Fruit fly (Drosophila melanogaster) whole organism, embryonic: ENCODE results near the gene Cyp9f2.

Source experiments
- Aef1 ChIP-seq: fragments of 200-800 bp; sonication (Bioruptor generic); IDR thresholded peaks from 3 replicates; pipeline ENCODE4 v1.3.6; 2022; ENCODE audit warnings: missing biosample characterization, missing genetic modification characterization
- Atf3 ChIP-seq: fragments of 200-800 bp; sonication (Bioruptor generic); optimal IDR thresholded peaks from 3 replicates; lab custom pipeline; 2016; ENCODE audit warnings: missing biosample characterization, missing genetic modification characterization
- Atf6 ChIP-seq: fragments of 200-800 bp; sonication (Bioruptor generic); IDR thresholded peaks from 2 replicates; pipeline ENCODE4 v1.3.6; 2022; ENCODE audit warnings: missing biosample characterization, missing genetic modification characterization
- B-H1 ChIP-seq: fragments of 200-800 bp; sonication (Bioruptor generic); IDR thresholded peaks from 3 replicates; pipeline ENCODE4 v1.3.6; 2022; ENCODE audit warnings: missing biosample characterization, missing genetic modification characterization
- CG10565 ChIP-seq: fragments of 200-800 bp; sonication (Bioruptor generic); optimal IDR thresholded peaks from 3 replicates; lab custom pipeline; 2016; ENCODE audit warnings: missing biosample characterization, mild to moderate bottlenecking, missing genetic modification characterization
- CG11456 ChIP-seq: fragments of 200-800 bp; sonication (Bioruptor generic); IDR thresholded peaks from 3 replicates; pipeline ENCODE4 v1.3.6; 2022; ENCODE audit warnings: missing biosample characterization, missing genetic modification characterization
- CG11723 ChIP-seq: fragments of 200-800 bp; sonication (Bioruptor generic); optimal IDR thresholded peaks from 2 replicates; lab custom pipeline; 2017; ENCODE audit warnings: missing biosample characterization, mild to moderate bottlenecking, missing genetic modification characterization
- CG12299 ChIP-seq: fragments of 200-800 bp; sonication (Bioruptor generic); optimal IDR thresholded peaks from 2 replicates; lab custom pipeline; 2018; ENCODE audit warnings: missing biosample characterization, mild to moderate bottlenecking, missing genetic modification characterization
- CG1233 ChIP-seq: fragments of 200-800 bp; sonication (Bioruptor generic); optimal IDR thresholded peaks from 4 replicates; lab custom pipeline; 2018; ENCODE audit warnings: missing biosample characterization, mild to moderate bottlenecking, missing genetic modification characterization
- CG13123 ChIP-seq: fragments of 200-800 bp; sonication (Bioruptor generic); optimal IDR thresholded peaks from 2 replicates; lab custom pipeline; 2016; ENCODE audit warnings: missing biosample characterization, missing genetic modification characterization
- CG15269 ChIP-seq: fragments of 200-800 bp; sonication (Bioruptor generic); optimal IDR thresholded peaks from 2 replicates; lab custom pipeline; 2018; ENCODE audit warnings: missing biosample characterization, mild to moderate bottlenecking, missing genetic modification characterization, moderate library complexity
- CG15696 ChIP-seq: fragments of 200-800 bp; sonication (Bioruptor generic); optimal IDR thresholded peaks from 2 replicates; lab custom pipeline; 2019; ENCODE audit warnings: missing biosample characterization, mild to moderate bottlenecking, missing genetic modification characterization, moderate library complexity
- CG16813 ChIP-seq: fragments of 200-800 bp; sonication (Bioruptor generic); IDR thresholded peaks from 3 replicates; pipeline ENCODE4 v1.3.6; 2022; ENCODE audit warnings: missing biosample characterization, missing genetic modification characterization; ENCODE audit not compliant: partially characterized antibody
- CG17385 ChIP-seq: fragments of 200-800 bp; sonication (Bioruptor generic); optimal IDR thresholded peaks from 3 replicates; lab custom pipeline; 2018; ENCODE audit warnings: missing biosample characterization, mild to moderate bottlenecking, missing genetic modification characterization
- CG17829 ChIP-seq: fragments of 200-800 bp; optimal IDR thresholded peaks from 2 replicates; lab custom pipeline; 2019; ENCODE audit warnings: missing biosample characterization, mild to moderate bottlenecking, missing genetic modification characterization, moderate library complexity
- CG2116 ChIP-seq: fragments of 200-800 bp; sonication (Bioruptor generic); optimal IDR thresholded peaks from 3 replicates; lab custom pipeline; 2018; ENCODE audit warnings: missing biosample characterization, mild to moderate bottlenecking, missing genetic modification characterization
- CG33213 ChIP-seq: fragments of 200-800 bp; sonication (Bioruptor generic); optimal IDR thresholded peaks from 3 replicates; lab custom pipeline; 2016; ENCODE audit warnings: missing biosample characterization, missing genetic modification characterization
- CG4404 ChIP-seq: fragments of 200-800 bp; sonication (Bioruptor generic); IDR thresholded peaks from 2 replicates; pipeline ENCODE4 v1.3.6; 2022; ENCODE audit warnings: missing biosample characterization, missing genetic modification characterization
- CG6689 ChIP-seq: fragments of 200-800 bp; sonication (Bioruptor generic); IDR thresholded peaks from 2 replicates; pipeline ENCODE4 v1.3.6; 2022; ENCODE audit warnings: missing biosample characterization, missing genetic modification characterization
- CG7556 ChIP-seq: fragments of 200-800 bp; sonication (Bioruptor generic); optimal IDR thresholded peaks from 2 replicates; lab custom pipeline; 2017; ENCODE audit warnings: missing biosample characterization, mild to moderate bottlenecking, missing genetic modification characterization
- CG7987 ChIP-seq: fragments of 200-800 bp; sonication (Bioruptor generic); optimal IDR thresholded peaks from 2 replicates; lab custom pipeline; 2018; ENCODE audit warnings: missing biosample characterization, mild to moderate bottlenecking, missing genetic modification characterization, moderate library complexity
- Camta ChIP-seq: fragments of 200-800 bp; sonication (Bioruptor generic); optimal IDR thresholded peaks from 2 replicates; lab custom pipeline; 2016; ENCODE audit warnings: missing biosample characterization, missing genetic modification characterization
- CoRest ChIP-seq: fragments of 200-800 bp; sonication (Bioruptor generic); optimal IDR thresholded peaks from 3 replicates; lab custom pipeline; 2018; ENCODE audit warnings: missing biosample characterization, mild to moderate bottlenecking, missing genetic modification characterization, moderate library complexity
- Doc3 ChIP-seq: fragments of 200-800 bp; sonication (Bioruptor generic); IDR thresholded peaks from 3 replicates; pipeline ENCODE4 v1.3.6; 2022; ENCODE audit warnings: missing biosample characterization, missing genetic modification characterization; ENCODE audit not compliant: partially characterized antibody
- E2f1 ChIP-seq: fragments of 200-800 bp; sonication (Bioruptor generic); IDR thresholded peaks from 2 replicates; pipeline ENCODE4 v1.3.6; 2022; ENCODE audit warnings: missing biosample characterization, missing genetic modification characterization
- HLH4C ChIP-seq: fragments of 200-800 bp; sonication (Bioruptor generic); IDR thresholded peaks from 3 replicates; pipeline ENCODE4 v1.3.6; 2022; ENCODE audit warnings: missing biosample characterization, missing genetic modification characterization; ENCODE audit not compliant: partially characterized antibody
- Poxn ChIP-seq: fragments of 200-800 bp; sonication (Bioruptor generic); IDR thresholded peaks from 2 replicates; pipeline ENCODE4 v1.3.6; 2022; ENCODE audit warnings: missing biosample characterization, missing genetic modification characterization
- Ravus ChIP-seq: fragments of 200-800 bp; sonication (Bioruptor generic); IDR thresholded peaks from 2 replicates; pipeline ENCODE4 v1.3.6; 2022; ENCODE audit warnings: missing biosample characterization, missing genetic modification characterization
- Rfx ChIP-seq: fragments of 200-800 bp; sonication (Bioruptor generic); IDR thresholded peaks from 2 replicates; pipeline ENCODE4 v1.3.6; 2022; ENCODE audit warnings: missing biosample characterization, missing genetic modification characterization
- Sin3A ChIP-seq: fragments of >200 bp; optimal IDR thresholded peaks from 2 replicates; lab custom pipeline; 2018
- Six4 ChIP-seq: fragments of 200-800 bp; sonication (Bioruptor generic); optimal IDR thresholded peaks from 2 replicates; lab custom pipeline; 2016; ENCODE audit warnings: missing biosample characterization, missing genetic modification characterization
- ab ChIP-seq: fragments of 200-800 bp; sonication (Bioruptor generic); optimal IDR thresholded peaks from 2 replicates; lab custom pipeline; 2016; ENCODE audit warnings: missing biosample characterization, missing genetic modification characterization
- ato ChIP-seq: fragments of 200-800 bp; sonication (Bioruptor generic); IDR thresholded peaks from 2 replicates; pipeline ENCODE4 v1.3.6; 2022; ENCODE audit warnings: missing biosample characterization, missing genetic modification characterization; ENCODE audit not compliant: partially characterized antibody
- bbx ChIP-seq: fragments of 200-800 bp; sonication (Bioruptor generic); IDR thresholded peaks from 2 replicates; pipeline ENCODE4 v1.3.6; 2022; ENCODE audit warnings: missing biosample characterization, missing genetic modification characterization; ENCODE audit not compliant: partially characterized antibody
- chm ChIP-seq: fragments of 200-800 bp; sonication (Bioruptor generic); IDR thresholded peaks from 2 replicates; pipeline ENCODE4 v1.3.6; 2022; ENCODE audit warnings: missing biosample characterization, missing genetic modification characterization
- croc ChIP-seq: fragments of 200-800 bp; sonication (Bioruptor generic); conservative IDR thresholded peaks from 3 replicates; pipeline ENCODE4 v1.3.6; 2022; ENCODE audit warnings: missing biosample characterization, missing genetic modification characterization
- dati ChIP-seq: fragments of 200-800 bp; sonication (Bioruptor generic); IDR thresholded peaks from 2 replicates; pipeline ENCODE4 v1.3.6; 2022; ENCODE audit warnings: missing biosample characterization, missing genetic modification characterization
- eve ChIP-seq, 2 experiments: fragments of >200 bp; optimal IDR thresholded peaks; 2 replicates each; lab custom pipeline; 2017; ENCODE audit warnings: missing biosample characterization in 2 of 2, missing genetic modification characterization in 2 of 2
- exex ChIP-seq: fragments of 200-800 bp; sonication (Bioruptor generic); optimal IDR thresholded peaks from 4 replicates; lab custom pipeline; 2018; ENCODE audit warnings: missing biosample characterization, mild to moderate bottlenecking, missing genetic modification characterization, moderate library complexity
- gcm ChIP-seq: fragments of 200-800 bp; sonication (Bioruptor generic); optimal IDR thresholded peaks from 2 replicates; lab custom pipeline; 2019; ENCODE audit warnings: missing biosample characterization, mild to moderate bottlenecking, missing genetic modification characterization, moderate library complexity
- jumu ChIP-seq: fragments of 200-800 bp; sonication (Bioruptor generic); optimal IDR thresholded peaks from 3 replicates; lab custom pipeline; 2016; ENCODE audit warnings: missing biosample characterization, missing genetic modification characterization
- lilli ChIP-seq: fragments of 200-800 bp; sonication (Bioruptor generic); optimal IDR thresholded peaks from 3 replicates; lab custom pipeline; 2016; ENCODE audit warnings: missing biosample characterization, missing genetic modification characterization
- maf-S ChIP-seq: fragments of 200-800 bp; sonication (Bioruptor generic); optimal IDR thresholded peaks from 2 replicates; lab custom pipeline; 2016; ENCODE audit warnings: missing biosample characterization, missing genetic modification characterization
- nom ChIP-seq: fragments of 200-800 bp; sonication (Bioruptor generic); optimal IDR thresholded peaks from 2 replicates; lab custom pipeline; 2017; ENCODE audit warnings: missing biosample characterization, missing genetic modification characterization, mild to moderate bottlenecking, moderate library complexity, missing genetic modification reagents
- prd ChIP-seq, 3 experiments: fragments of >200 bp in 2 of 3; fragments of 200-800 bp in 1 of 3; sonication (Bioruptor generic) in 1 of 3; optimal IDR thresholded peaks in 2 of 3; IDR thresholded peaks in 1 of 3; 2 replicates in 2 of 3; 3 replicates in 1 of 3; pipeline versions ENCODE4 v1.3.6 to Lab custom; 2017 to 2022; ENCODE audit warnings: missing biosample characterization in 1 of 3, missing genetic modification characterization in 1 of 3
- pum ChIP-seq: fragments of 200-800 bp; sonication (Bioruptor generic); optimal IDR thresholded peaks from 2 replicates; lab custom pipeline; 2016; ENCODE audit warnings: missing biosample characterization, missing genetic modification characterization
- repo ChIP-seq: fragments of 200-800 bp; sonication (Bioruptor generic); optimal IDR thresholded peaks from 2 replicates; lab custom pipeline; 2016; ENCODE audit warnings: missing biosample characterization, missing genetic modification characterization
- ro ChIP-seq: fragments of 200-800 bp; sonication (Bioruptor generic); IDR thresholded peaks from 2 replicates; pipeline ENCODE4 v1.3.6; 2022; ENCODE audit warnings: missing biosample characterization, missing genetic modification characterization
- tap ChIP-seq: fragments of 200-800 bp; optimal IDR thresholded peaks from 3 replicates; lab custom pipeline; 2019; ENCODE audit warnings: missing biosample characterization, mild to moderate bottlenecking, missing genetic modification characterization, moderate library complexity
- zf30C ChIP-seq: fragments of 200-800 bp; sonication (Bioruptor generic); optimal IDR thresholded peaks from 3 replicates; lab custom pipeline; 2018; ENCODE audit warnings: missing biosample characterization, mild to moderate bottlenecking, missing genetic modification characterization

The Cyp9f2 gene

DNA sequence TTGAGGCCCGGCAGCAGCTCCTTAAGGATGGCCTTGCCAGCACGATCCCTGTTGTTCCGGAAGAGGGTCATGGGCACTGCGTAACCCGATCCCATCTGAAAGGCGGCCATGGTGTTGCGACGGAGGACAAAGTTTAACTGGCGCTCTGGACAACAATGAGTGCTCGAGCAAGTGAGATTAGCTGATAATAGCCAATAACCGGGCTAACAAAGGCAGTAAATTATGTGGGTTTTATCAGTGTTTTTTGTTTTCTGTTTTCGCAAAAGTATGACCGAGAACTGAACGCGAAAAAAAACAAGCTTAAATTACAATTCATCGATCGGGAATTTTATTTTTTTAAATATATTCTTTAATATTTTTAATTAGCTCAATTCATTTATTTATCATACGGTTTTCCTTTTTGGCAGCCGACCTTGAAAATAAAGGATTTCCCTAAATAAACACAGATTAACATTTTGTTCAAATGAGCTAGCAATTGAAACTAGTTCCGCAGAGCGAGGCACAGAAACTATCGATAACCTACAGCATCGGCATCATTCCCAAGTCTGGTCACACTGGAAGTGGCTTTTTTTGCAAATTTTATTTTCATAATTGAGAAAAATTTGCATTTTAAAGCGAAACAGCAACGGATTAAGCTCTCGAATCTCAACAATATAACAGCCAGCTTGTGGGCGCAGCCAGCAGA, 7.6 kb upstream of the Cyp9f2 start, which contains the start of the genes Dip-C and pps (continued):
- no peak for TF ChIP-seq jumu (GFP tag; lab: Kevin White, UChicago)
- no peak for TF ChIP-seq CG33213
- no peak for TF ChIP-seq CG6689 (GFP tag; lab: Robert Waterston, UW)
- TF ChIP-seq Poxn, result no peak
- TF ChIP-seq repo, result no peak
- peak; percentile 68; the same call in 2 of the 3 replicates for TF ChIP-seq HLH4C (GFP tag; lab: Robert Waterston, UW)
- TF ChIP-seq Ravus, result no peak
- no peak for TF ChIP-seq maf-S (GFP tag; lab: Kevin White, UChicago)
- no peak for TF ChIP-seq E2f1
- TF ChIP-seq zf30C (GFP tag; lab: Kevin White, UChicago), result no peak
- no peak for TF ChIP-seq CG11456 (GFP tag; lab: Robert Waterston, UW)
- TF ChIP-seq Sin3A (lab: Kevin White, UChicago), result peak; percentile 61
- TF ChIP-seq Rfx (GFP tag; lab: Robert Waterston, UW), result 0 out of 2 replicates have a peak, but pooled peaks have one; percentile 12
- no peak for TF ChIP-seq CG7556
- TF ChIP-seq bbx (GFP tag; lab: Robert Waterston, UW), result peak; percentile 80
- TF ChIP-seq Aef1 (GFP tag; lab: Robert Waterston, UW), result no peak
- no peak for TF ChIP-seq Camta (GFP tag; lab: Kevin White, UChicago)
- TF ChIP-seq Six4 (GFP tag; lab: Kevin White, UChicago), result no peak
- TF ChIP-seq chm (GFP tag; lab: Robert Waterston, UW), result no peak
- no peak for TF ChIP-seq tap (tag; lab: Kevin White, UChicago)
- TF ChIP-seq CG17385 (GFP tag; lab: Kevin White, UChicago), result no peak
- TF ChIP-seq nom (GFP tag; lab: Kevin White, UChicago), result peak; percentile 43
- TF ChIP-seq eve (GFP tag; optimal IDR thresholded peaks at IDR 0.05; lab: Kevin White, UChicago), result no peak
- no peak for TF ChIP-seq dati (GFP tag; lab: Robert Waterston, UW)
- TF ChIP-seq ab (GFP tag; lab: Kevin White, UChicago), result no peak
- TF ChIP-seq B-H1 (GFP tag; lab: Robert Waterston, UW), result no peak
- no peak for TF ChIP-seq CG12299 (tag; lab: Kevin White, UChicago)
- TF ChIP-seq lilli (GFP tag; lab: Kevin White, UChicago), result no peak
- no peak for TF ChIP-seq CG4404
- TF ChIP-seq exex (tag; lab: Kevin White, UChicago), result peak; percentile 59
- TF ChIP-seq CG13123 (GFP tag; lab: Kevin White, UChicago), result no peak
- TF ChIP-seq prd (optimal IDR thresholded peaks at IDR 0.05; lab: Kevin White, UChicago), result no peak
- no peak for TF ChIP-seq prd (GFP tag; IDR thresholded peaks at IDR 0.05; lab: Robert Waterston, UW)
- TF ChIP-seq CG17829 (tag; lab: Kevin White, UChicago), result peak; percentile 56
- TF ChIP-seq CG7987, result no peak
- TF ChIP-seq CG15696, result no peak
- no peak for TF ChIP-seq Atf3 (GFP tag; lab: Kevin White, UChicago)
- TF ChIP-seq Doc3 (GFP tag; lab: Robert Waterston, UW), result peak; percentile 65; the same call in 2 of the 3 replicates
- peak; percentile 70 for TF ChIP-seq CG16813 (GFP tag; lab: Robert Waterston, UW)
- peak; percentile 46 for TF ChIP-seq CoRest (tag; lab: Kevin White, UChicago)
- TF ChIP-seq CG11723, result no peak
- no peak for TF ChIP-seq CG1233
- TF ChIP-seq pum (GFP tag; lab: Kevin White, UChicago), result no peak
- TF ChIP-seq CG2116 (GFP tag; lab: Kevin White, UChicago), result peak; percentile 35
- peak; percentile 60 for TF ChIP-seq gcm
- TF ChIP-seq Atf6, result no peak
- TF ChIP-seq croc (GFP tag; lab: Robert Waterston, UW), result no peak
- TF ChIP-seq CG15269 (tag; lab: Kevin White, UChicago), result no peak
- no peak for TF ChIP-seq ro
- TF ChIP-seq ato (GFP tag; lab: Robert Waterston, UW), result peak; percentile 58; the same call in 1 of the 2 replicates
- no peak for TF ChIP-seq CG10565 (GFP tag; lab: Kevin White, UChicago)
